Worm (Caenorhabditis elegans) whole organism, L4 larva: ENCODE results near the gene F02D10.6.
"Not testable (repeated sequence)": the region's sequence is repeated elsewhere in the genome, so short reads cannot be mapped to it uniquely, and the experiment has no call there.

ENCODE experiments used
- aha-1 ChIP-seq: fragments of 150-350 bp; peaks from one replicate; lab custom pipeline; 2014; ENCODE audit warnings: missing biosample characterization, missing genetic modification characterization
- aly-2 ChIP-seq: sonication (generic microtip); optimal IDR thresholded peaks from 2 replicates; lab custom pipeline; 2018; ENCODE audit warnings: missing biosample characterization, missing genetic modification characterization
- nhr-25 ChIP-seq: sonication (generic microtip); optimal IDR thresholded peaks from 2 replicates; lab custom pipeline; 2017; ENCODE audit warnings: missing genetic modification characterization, mild to moderate bottlenecking, missing compliant biosample characterization, antibody characterized with exemption, moderate library complexity, borderline replicate concordance; ENCODE audit not compliant: insufficient read depth
- nhr-41 ChIP-seq: fragments of 200-800 bp; sonication (Bioruptor generic); IDR thresholded peaks from 2 replicates; pipeline ENCODE4 v1.3.6; 2022; ENCODE audit warnings: missing genetic modification reagents, missing genetic modification characterization, missing compliant biosample characterization

DNA sequence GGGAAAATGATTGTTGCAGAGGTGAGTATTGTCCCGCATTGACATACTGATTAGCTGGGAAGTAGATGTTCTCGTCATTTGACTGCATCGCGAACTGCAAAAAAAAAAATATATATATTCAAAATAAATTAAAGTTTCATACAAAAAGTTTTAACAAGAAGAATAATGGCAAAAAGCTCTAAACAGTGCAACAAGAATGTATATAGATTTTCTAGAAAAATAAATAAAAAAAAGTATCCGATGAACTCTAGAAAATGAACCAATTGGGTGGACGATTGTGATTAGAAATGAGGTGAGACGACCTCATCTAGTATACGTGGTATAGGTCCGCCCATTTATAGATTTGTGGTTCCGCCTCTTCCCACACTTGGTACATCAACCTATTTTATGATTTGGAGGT lies 22.7 kb downstream of the F02D10.6 start, which contains the start of gene fkh-4:
- TF ChIP-seq aha-1 (tag; lab: Kevin White, UChicago); nhr-25 (tag; lab: Kevin White, UChicago); aly-2; nhr-41 (GFP tag; lab: Robert Waterston, UW): not testable (repeated sequence)
